Fruit fly (Drosophila melanogaster): ENCODE results near the gene CG7668.

dm6 chr3L:19961805-19962204 is 40.7 kb upstream of the CG7668 start:
- TF ChIP-seq CG8478 (optimal IDR thresholded peaks at IDR 0.05), result no peak
- no peak for TF ChIP-seq unc-4 (GFP tag; IDR thresholded peaks at IDR 0.05; ENCODE audit: partially characterized antibody)
- no peak for TF ChIP-seq CG34422 (GFP tag; IDR thresholded peaks at IDR 0.05)
- TF ChIP-seq MBD-R2 (GFP tag; IDR thresholded peaks at IDR 0.05), result no peak
- TF ChIP-seq da (GFP tag; optimal IDR thresholded peaks at IDR 0.05), result no peak
- TF ChIP-seq Dll (GFP tag; IDR thresholded peaks at IDR 0.05; ENCODE audit: partially characterized antibody), result no peak
- TF ChIP-seq prd (optimal IDR thresholded peaks at IDR 0.05), result no peak
- no peak for TF ChIP-seq prd (GFP tag; IDR thresholded peaks at IDR 0.05)
